Fruit fly (Drosophila melanogaster): ENCODE results near the gene Xrcc2.

The Xrcc2 gene

DNA sequence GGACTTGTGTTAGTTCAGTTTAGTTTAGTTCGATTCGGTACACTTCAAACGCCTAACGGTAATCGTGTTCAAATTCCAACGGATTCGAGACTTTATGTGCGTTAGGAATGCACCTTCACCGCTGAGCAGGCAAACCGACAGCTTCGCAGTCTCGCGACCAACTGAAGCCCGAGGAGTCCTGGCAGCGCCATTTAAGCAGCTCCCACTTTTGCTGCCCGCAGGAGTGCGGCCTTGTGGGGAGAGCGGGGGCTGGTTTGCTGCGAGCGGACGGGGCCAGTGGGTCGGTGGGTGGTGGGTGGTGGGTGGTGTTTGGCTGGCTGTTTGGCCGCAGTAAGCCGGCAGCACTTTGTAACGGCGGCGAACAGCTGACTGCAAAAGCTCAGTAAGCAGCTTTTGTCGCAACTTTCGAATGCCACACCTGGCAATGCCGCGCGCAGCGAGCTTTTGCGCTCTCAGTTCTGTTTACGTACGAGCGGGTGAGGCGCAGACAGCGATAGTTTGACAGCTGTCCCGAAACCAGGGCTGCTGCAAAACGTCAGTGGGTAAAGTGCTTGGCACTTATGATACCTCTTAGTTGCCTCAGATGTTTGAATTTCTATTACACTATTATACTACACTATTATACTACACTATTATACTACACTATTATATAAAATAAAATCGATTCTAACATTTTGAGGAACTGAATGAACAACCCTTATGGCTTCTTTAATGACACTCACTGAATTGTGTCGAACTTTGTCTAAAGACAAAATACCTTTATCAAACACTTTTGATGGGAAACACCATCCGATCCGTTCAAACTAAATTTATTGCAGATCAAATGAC is 20.4 kb upstream of the Xrcc2 start, which contains the start of gene CG32547 (continued):
- TF ChIP-seq Blimp-1 (GFP tag; optimal IDR thresholded peaks at IDR 0.05) (peak; percentile 5), CG10959 (GFP tag; IDR thresholded peaks at IDR 0.05) (0 out of 2 replicates have a peak, but pooled peaks have one; percentile 10), Xrp1 (GFP tag; IDR thresholded peaks at IDR 0.05) (peak; percentile 36; the same call in 1 of the 2 replicates), BtbVII (GFP tag; optimal IDR thresholded peaks at IDR 0.05) (no peak), nau (GFP tag; optimal IDR thresholded peaks at IDR 0.05) (peak; percentile 3), CG3281 (GFP tag; optimal IDR thresholded peaks at IDR 0.05) (peak; percentile 10), psq (GFP tag; optimal IDR thresholded peaks at IDR 0.05) (peak; percentile 84), CG18599 (GFP tag; optimal IDR thresholded peaks at IDR 0.05) (peak; percentile 11), Fer1 (GFP tag; optimal IDR thresholded peaks at IDR 0.05) (peak; percentile 51), CG10267 (tag; optimal IDR thresholded peaks at IDR 0.05) (peak; percentile 5), CG16779 (GFP tag; IDR thresholded peaks at IDR 0.05) (no peak), seq (GFP tag; IDR thresholded peaks at IDR 0.05) (no peak), Rfx (GFP tag; IDR thresholded peaks at IDR 0.05) (peak; percentile 17; the same call in 1 of the 2 replicates), Med (GFP tag) (peak; percentile 58), CG13287 (GFP tag; IDR thresholded peaks at IDR 0.05; ENCODE audit: partially characterized antibody) (peak; percentile 45; the same call in 1 of the 2 replicates), D19B (GFP tag; optimal IDR thresholded peaks at IDR 0.05) (peak; percentile 96), Bteb2 (GFP tag; optimal IDR thresholded peaks at IDR 0.05) (no peak), Sox100B (GFP tag; optimal IDR thresholded peaks at IDR 0.05) (no peak), CG15696 (tag; optimal IDR thresholded peaks at IDR 0.05) (no peak), Dref (GFP tag; IDR thresholded peaks at IDR 0.05) (peak; percentile 17; the same call in 1 of the 2 replicates), CG34224 (GFP tag; IDR thresholded peaks at IDR 0.05; ENCODE audit: partially characterized antibody) (peak; percentile 51; the same call in 2 of the 3 replicates), Hsf (GFP tag; optimal IDR thresholded peaks at IDR 0.05) (no peak), bsh (GFP tag; optimal IDR thresholded peaks at IDR 0.05) (peak in 1 of 2 experiments; percentile 9), CG12071 (GFP tag; optimal IDR thresholded peaks at IDR 0.05) (peak; percentile 19), CG32532 (GFP tag; IDR thresholded peaks at IDR 0.05) (peak; percentile 28; the same call in 1 of the 2 replicates), prd (optimal IDR thresholded peaks at IDR 0.05) (no peak), prd (GFP tag; IDR thresholded peaks at IDR 0.05) (peak; percentile 17; the same call in 1 of the 3 replicates)

DNA sequence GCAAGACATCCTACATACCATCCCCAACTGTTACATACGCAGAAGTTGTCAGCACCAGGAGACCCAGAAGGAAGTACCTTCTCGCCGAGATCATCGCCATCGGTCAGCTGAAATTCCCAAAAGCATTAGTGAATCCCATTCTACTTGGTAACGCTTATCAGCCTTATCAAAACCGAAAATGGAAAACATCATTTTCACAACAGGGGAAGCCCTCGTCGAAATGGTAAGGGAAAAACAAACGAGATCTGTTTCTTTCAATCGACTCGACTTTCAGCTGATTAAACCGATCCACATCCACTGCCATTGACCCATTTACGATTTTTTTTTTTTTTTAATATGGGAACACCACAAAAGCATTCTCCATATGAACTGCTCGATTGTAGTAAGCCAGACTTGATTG is 17.4 kb upstream of the Xrcc2 start:
- TF ChIP-seq CG6765 (GFP tag; optimal IDR thresholded peaks at IDR 0.05), result no peak
- TF ChIP-seq Hr78 (GFP tag; optimal IDR thresholded peaks at IDR 0.05), result no peak
- TF ChIP-seq Blimp-1 (GFP tag; optimal IDR thresholded peaks at IDR 0.05), result no peak
- TF ChIP-seq tap (tag; optimal IDR thresholded peaks at IDR 0.05), result no peak
- TF ChIP-seq CG15269 (tag; optimal IDR thresholded peaks at IDR 0.05), result no peak
- TF ChIP-seq CG16813 (GFP tag; IDR thresholded peaks at IDR 0.05; ENCODE audit: partially characterized antibody), result no peak

DNA sequence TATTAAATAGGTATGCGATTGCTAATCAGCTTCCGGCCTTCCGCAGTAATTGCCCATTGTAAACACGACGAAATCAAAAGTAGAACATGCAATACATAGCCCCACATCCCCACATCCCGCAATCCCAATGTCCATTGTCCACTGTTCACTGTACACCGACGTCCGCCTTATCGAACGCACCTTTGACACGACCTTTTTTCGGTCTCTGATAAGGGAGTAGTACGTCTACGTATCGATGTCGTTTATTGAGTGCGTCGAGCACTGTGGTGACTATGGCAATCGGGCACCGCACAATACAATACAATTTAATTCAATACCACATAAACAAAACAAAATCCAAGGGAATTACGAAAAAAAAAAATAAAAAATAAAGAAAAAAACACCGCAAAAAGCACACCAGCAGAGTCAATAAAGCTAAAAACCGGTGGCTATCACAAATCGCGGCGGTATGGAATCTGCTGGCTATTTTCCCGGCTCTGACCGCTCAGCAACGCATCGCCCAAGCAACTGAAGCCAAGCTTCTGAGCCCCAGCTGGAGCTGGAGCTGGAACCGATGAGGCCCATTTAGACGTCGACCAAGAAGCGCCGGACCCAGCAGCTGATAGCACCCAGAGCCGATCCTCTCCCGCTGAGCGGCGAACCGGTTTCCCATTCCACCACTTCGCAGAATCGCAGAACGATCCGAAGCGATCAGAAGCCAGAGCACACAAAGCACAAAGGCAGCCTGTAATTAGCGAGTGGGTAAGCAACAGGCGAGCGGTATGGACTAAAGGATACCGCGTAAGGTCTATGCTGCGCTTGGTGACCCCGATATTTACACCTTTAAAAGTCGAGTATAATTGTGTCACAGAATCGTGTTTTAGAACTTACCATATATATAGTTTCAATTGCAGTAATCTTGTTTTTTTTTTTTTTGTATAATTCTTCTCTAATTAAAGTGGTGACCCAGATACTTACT is 16.4 kb upstream of the Xrcc2 start, which contains the start of gene Hayan:
Gene Hayan, minus strand, starts transcription at position 512 of the 958 bp plus-strand sequence.
- TF ChIP-seq CG12236 (GFP tag; optimal IDR thresholded peaks at IDR 0.05) (no peak), NC2α (GFP tag; optimal IDR thresholded peaks at IDR 0.05) (no peak), sens (GFP tag) (peak; percentile 51), Vsx1 (GFP tag; optimal IDR thresholded peaks at IDR 0.05) (no peak), CG15479 (GFP tag; optimal IDR thresholded peaks at IDR 0.05) (no peak), CG17328 (GFP tag; IDR thresholded peaks at IDR 0.05) (no peak), CG13123 (GFP tag; optimal IDR thresholded peaks at IDR 0.05) (no peak), gt (GFP tag; IDR thresholded peaks at IDR 0.05) (no peak), ranshi (GFP tag; IDR thresholded peaks at IDR 0.05) (no peak), Abd-B (GFP tag; optimal IDR thresholded peaks at IDR 0.05) (no peak), Drgx (GFP tag; IDR thresholded peaks at IDR 0.05) (peak; percentile 34; the same call in 1 of the 2 replicates), Elba2 (GFP tag; optimal IDR thresholded peaks at IDR 0.05) (no peak), row (GFP tag; IDR thresholded peaks at IDR 0.05) (peak; percentile 16; the same call in 1 of the 3 replicates)

Data from whole organism, embryonic.